Fruit fly (Drosophila melanogaster): ENCODE measurements around the gene Pbp45.

Pbp45 gene

dm6 chr3R:15857189-15857767, 18.0 kb upstream of the Pbp45 start, which contains the start of gene Hmt-1:
Gene Hmt-1 (minus strand): TSS chr3R:15857470.
- peak; percentile 95 for TF ChIP-seq svp (GFP tag)
- no peak for TF ChIP-seq Hr38 (GFP tag; optimal IDR thresholded peaks at IDR 0.05)
- no peak for TF ChIP-seq cyc (GFP tag; optimal IDR thresholded peaks at IDR 0.05)

dm6 chr3R:15853347-15853746, 14.0 kb upstream of the Pbp45 start, which contains the start of gene cv-d:
Gene cv-d (minus strand): TSS chr3R:15853581.
- TF ChIP-seq CG11762 (GFP tag; optimal IDR thresholded peaks at IDR 0.05; ENCODE audit: insufficient read depth) (no peak), acj6 (GFP tag; optimal IDR thresholded peaks at IDR 0.05) (no peak), vri (GFP tag; optimal IDR thresholded peaks at IDR 0.05) (peak; percentile 4), Lpt (GFP tag; optimal IDR thresholded peaks at IDR 0.05) (no peak), svp (GFP tag) (peak; percentile 88), Hr38 (GFP tag; optimal IDR thresholded peaks at IDR 0.05) (no peak)

- peak; percentile 97 for TF ChIP-seq svp (GFP tag)
- TF ChIP-seq CG1621 (tag; optimal IDR thresholded peaks at IDR 0.05), result no peak
- TF ChIP-seq vri (GFP tag; optimal IDR thresholded peaks at IDR 0.05), result peak; percentile 51
These were observed 12.6 kb upstream of the Pbp45 start for dm6 chr3R:15851912-15852311.

dm6 chr3R:15846234-15846633, 6.9 kb upstream of the Pbp45 start, which contains the start of gene CG4546:
Gene CG4546 (plus strand): TSS chr3R:15846534.
- TF ChIP-seq Smox (GFP tag; optimal IDR thresholded peaks at IDR 0.05), result no peak
- no peak for TF ChIP-seq ss (GFP tag; optimal IDR thresholded peaks at IDR 0.05)
- TF ChIP-seq CG4318 (GFP tag; optimal IDR thresholded peaks at IDR 0.05), result no peak

- TF ChIP-seq CG15336 (GFP tag; IDR thresholded peaks at IDR 0.05) (no peak), CG31627 (GFP tag; optimal IDR thresholded peaks at IDR 0.05) (no peak), salr (GFP tag; optimal IDR thresholded peaks at IDR 0.05) (peak in 1 of 2 experiments; percentile 24), fkh (GFP tag; optimal IDR thresholded peaks at IDR 0.05) (no peak), lz (GFP tag; optimal IDR thresholded peaks at IDR 0.05) (peak; percentile 6), CG6163 (GFP tag; IDR thresholded peaks at IDR 0.05) (0 out of 3 replicates have a peak, but pooled peaks have one; percentile 37), vri (GFP tag; optimal IDR thresholded peaks at IDR 0.05) (peak; percentile 66), CG6808 (GFP tag; optimal IDR thresholded peaks at IDR 0.05) (no peak), acj6 (GFP tag; optimal IDR thresholded peaks at IDR 0.05) (peak; percentile 35), CG34406 (GFP tag; optimal IDR thresholded peaks at IDR 0.05) (peak; percentile 19), esn (GFP tag; optimal IDR thresholded peaks at IDR 0.05) (peak; percentile 25), Hr4 (GFP tag; optimal IDR thresholded peaks at IDR 0.05) (no peak), CG10631 (GFP tag; optimal IDR thresholded peaks at IDR 0.05) (peak; percentile 66), eg (GFP tag; IDR thresholded peaks at IDR 0.05) (0 out of 3 replicates have a peak, but pooled peaks have one; percentile 29), Eip78C (GFP tag) (peak; percentile 68), CG3032 (tag; optimal IDR thresholded peaks at IDR 0.05) (peak; percentile 69), Gug (GFP tag; IDR thresholded peaks at IDR 0.05) (0 out of 2 replicates have a peak, but pooled peaks have one; percentile 16), OdsH (GFP tag; optimal IDR thresholded peaks at IDR 0.05) (peak; percentile 29), CG11902 (GFP tag; optimal IDR thresholded peaks at IDR 0.05) (peak; percentile 5), CG6792 (GFP tag; optimal IDR thresholded peaks at IDR 0.05) (peak; percentile 22)
These were observed 2.2 kb downstream of the Pbp45 start, which contains the start of the genes ND-23 and spn-E for dm6 chr3R:15836864-15837824. Gene ND-23 (minus strand): TSS chr3R:15837117. Gene spn-E (plus strand): TSS chr3R:15837419.
